Fruit fly (Drosophila melanogaster) whole organism, pupa: ENCODE results near the gene pad.

ENCODE experiments used
- CG10348 ChIP-seq: fragments of 200-800 bp; sonication (Bioruptor generic); IDR thresholded peaks from 2 replicates; pipeline ENCODE4 v1.3.6; 2022; ENCODE audit warnings: missing biosample characterization, missing genetic modification characterization
- CG12605 ChIP-seq: fragments of 200-800 bp; sonication (Bioruptor generic); IDR thresholded peaks from 2 replicates; pipeline ENCODE4 v1.3.6; 2022; ENCODE audit warnings: missing biosample characterization, missing genetic modification characterization
- CG13204 ChIP-seq: fragments of 200-800 bp; sonication (Bioruptor generic); optimal IDR thresholded peaks from 2 replicates; lab custom pipeline; 2018; ENCODE audit warnings: missing biosample characterization, mild to moderate bottlenecking, missing genetic modification characterization, moderate library complexity
- CG14655 ChIP-seq: fragments of 200-800 bp; sonication (Bioruptor generic); optimal IDR thresholded peaks from 3 replicates; lab custom pipeline; 2017; ENCODE audit warnings: mild to moderate bottlenecking, missing biosample characterization, missing genetic modification reagents, missing genetic modification characterization
- CG15710 ChIP-seq: fragments of 200-800 bp; sonication (Bioruptor generic); optimal IDR thresholded peaks from 2 replicates; lab custom pipeline; 2018; ENCODE audit warnings: missing biosample characterization, mild to moderate bottlenecking, missing genetic modification characterization, moderate library complexity
- CG17806 ChIP-seq: fragments of 200-800 bp; sonication (Bioruptor generic); optimal IDR thresholded peaks from 2 replicates; lab custom pipeline; 2018; ENCODE audit warnings: missing biosample characterization, mild to moderate bottlenecking, missing genetic modification characterization, moderate library complexity
- CG32121 ChIP-seq: fragments of 200-800 bp; sonication (Bioruptor generic); IDR thresholded peaks from 2 replicates; pipeline ENCODE4 v1.3.6; 2022; ENCODE audit warnings: missing biosample characterization, missing genetic modification characterization
- CG34367 ChIP-seq: fragments of 200-800 bp; sonication (Bioruptor generic); optimal IDR thresholded peaks from 2 replicates; lab custom pipeline; 2018; ENCODE audit warnings: missing biosample characterization, mild to moderate bottlenecking, missing genetic modification characterization
- CG4496 ChIP-seq: fragments of 200-800 bp; sonication (Bioruptor generic); IDR thresholded peaks from 3 replicates; pipeline ENCODE4 v1.3.6; 2022; ENCODE audit warnings: missing biosample characterization, missing genetic modification characterization
- CG8159 ChIP-seq: fragments of 200-800 bp; sonication (Bioruptor generic); optimal IDR thresholded peaks from 3 replicates; lab custom pipeline; 2018; ENCODE audit warnings: missing biosample characterization, mild to moderate bottlenecking, missing genetic modification characterization, moderate library complexity
- CG8301 ChIP-seq: fragments of 200-800 bp; sonication (Bioruptor generic); optimal IDR thresholded peaks from 2 replicates; lab custom pipeline; 2018; ENCODE audit warnings: missing biosample characterization, mild to moderate bottlenecking, missing genetic modification characterization
- CG9948 ChIP-seq: fragments of 200-800 bp; sonication (Bioruptor generic); optimal IDR thresholded peaks from 2 replicates; lab custom pipeline; 2018; ENCODE audit warnings: missing biosample characterization, mild to moderate bottlenecking, missing genetic modification characterization, moderate library complexity
- D1 ChIP-seq: fragments of 200-800 bp; sonication (Bioruptor generic); optimal IDR thresholded peaks from 2 replicates; lab custom pipeline; 2018; ENCODE audit warnings: missing biosample characterization, mild to moderate bottlenecking, missing genetic modification characterization, moderate library complexity
- EcR ChIP-seq: fragments of 200-800 bp; sonication (Bioruptor generic); optimal IDR thresholded peaks from 3 replicates; lab custom pipeline; 2019; ENCODE audit warnings: missing biosample characterization, missing genetic modification characterization, mild to moderate bottlenecking, moderate library complexity, missing genetic modification reagents
- Ets98B ChIP-seq: fragments of 200-800 bp; sonication (Bioruptor generic); IDR thresholded peaks from 2 replicates; pipeline ENCODE4 v1.3.6; 2022; ENCODE audit warnings: missing biosample characterization, missing genetic modification characterization
- Pif1A ChIP-seq: fragments of 200-800 bp; sonication (Bioruptor generic); optimal IDR thresholded peaks from 3 replicates; lab custom pipeline; 2016; ENCODE audit warnings: missing biosample characterization, missing genetic modification characterization
- Pif1B ChIP-seq: fragments of 200-800 bp; sonication (Bioruptor generic); optimal IDR thresholded peaks from 3 replicates; lab custom pipeline; 2016; ENCODE audit warnings: missing biosample characterization, missing genetic modification characterization
- Snoo ChIP-seq: fragments of 200-800 bp; sonication (Bioruptor generic); optimal IDR thresholded peaks from 3 replicates; lab custom pipeline; 2017; ENCODE audit warnings: missing biosample characterization, mild to moderate bottlenecking, missing genetic modification characterization, inconsistent platforms
- fd96Ca ChIP-seq: fragments of 200-800 bp; sonication (Bioruptor generic); IDR thresholded peaks from 3 replicates; pipeline ENCODE4 v1.3.6; 2022; ENCODE audit warnings: missing biosample characterization, missing genetic modification characterization
- gl ChIP-seq: fragments of 200-800 bp; sonication (Bioruptor generic); optimal IDR thresholded peaks from 2 replicates; lab custom pipeline; 2018; ENCODE audit warnings: missing biosample characterization, mild to moderate bottlenecking, missing genetic modification characterization
- rn ChIP-seq: fragments of 200-800 bp; sonication (Bioruptor generic); IDR thresholded peaks from 2 replicates; pipeline ENCODE4 v1.3.6; 2022; ENCODE audit warnings: missing biosample characterization, missing genetic modification characterization

The pad gene

dm6 chr3R:16337053-16337385 is 5.1 kb upstream of the pad start:
- TF ChIP-seq CG32121 (GFP tag; lab: Robert Waterston, UW), result no peak
- no peak for TF ChIP-seq CG10348 (GFP tag; lab: Robert Waterston, UW)
- TF ChIP-seq CG13204 (GFP tag; lab: Kevin White, UChicago), result no peak
- peak; percentile 56 for TF ChIP-seq CG8301 (tag; lab: Kevin White, UChicago)
- TF ChIP-seq CG17806, result peak; percentile 76
- peak; percentile 77 for TF ChIP-seq CG9948
- peak; percentile 79 for TF ChIP-seq Pif1A
- peak; percentile 57 for TF ChIP-seq CG8159 (tag; lab: Kevin White, UChicago)
- 0 out of 2 replicates have a peak, but pooled peaks have one; percentile 12 for TF ChIP-seq Ets98B (GFP tag; lab: Robert Waterston, UW)
- peak; percentile 53; the same call in 2 of the 3 replicates for TF ChIP-seq CG4496 (GFP tag; lab: Robert Waterston, UW)
- peak; percentile 24 for TF ChIP-seq Snoo
- peak; percentile 34 for TF ChIP-seq gl (tag; lab: Kevin White, UChicago)
- TF ChIP-seq CG34367 (tag; lab: Kevin White, UChicago), result peak; percentile 52
- peak; percentile 48; the same call in 1 of the 2 replicates for TF ChIP-seq rn (GFP tag; lab: Robert Waterston, UW)
- peak; percentile 37 for TF ChIP-seq CG15710 (tag; lab: Kevin White, UChicago)
- TF ChIP-seq CG14655, result no peak
- TF ChIP-seq EcR (GFP tag; lab: Kevin White, UChicago), result no peak
- TF ChIP-seq D1 (tag; lab: Kevin White, UChicago), result no peak
- TF ChIP-seq fd96Ca, result peak; percentile 58; the same call in 1 of the 3 replicates
- 0 out of 2 replicates have a peak, but pooled peaks have one; percentile 28 for TF ChIP-seq CG12605 (GFP tag; lab: Robert Waterston, UW)
- TF ChIP-seq Pif1B (GFP tag; lab: Kevin White, UChicago), result peak; percentile 73

dm6 chr3R:16337863-16338262 is 4.3 kb upstream of the pad start:
- TF ChIP-seq gl (tag; lab: Kevin White, UChicago), result no peak

- TF ChIP-seq EcR (GFP tag; lab: Kevin White, UChicago) (peak; percentile 29), rn (GFP tag; lab: Robert Waterston, UW) (no peak), Ets98B (GFP tag; lab: Robert Waterston, UW) (0 out of 2 replicates have a peak, but pooled peaks have one; percentile 25)
These were observed 3.8 kb upstream of the pad start for dm6 chr3R:16338342-16338741.

dm6 chr3R:16339475-16339874 is 2.6 kb upstream of the pad start, which contains the start of gene Sulf1:
Sulf1 (minus strand) TSS chr3R:16339575.
- TF ChIP-seq fd96Ca (no peak), CG13204 (GFP tag; lab: Kevin White, UChicago) (no peak)

dm6 chr3R:16340610-16341009 is 1.5 kb upstream of the pad start:
- TF ChIP-seq CG13204 (GFP tag; lab: Kevin White, UChicago) (peak; percentile 30), Ets98B (GFP tag; lab: Robert Waterston, UW) (peak; percentile 17; the same call in 1 of the 2 replicates), rn (GFP tag; lab: Robert Waterston, UW) (no peak), gl (tag; lab: Kevin White, UChicago) (peak; percentile 51), CG10348 (GFP tag; lab: Robert Waterston, UW) (no peak), Snoo (no peak), CG8301 (tag; lab: Kevin White, UChicago) (no peak), CG15710 (tag; lab: Kevin White, UChicago) (peak; percentile 4), CG32121 (GFP tag; lab: Robert Waterston, UW) (peak; percentile 20; the same call in 1 of the 2 replicates), fd96Ca (no peak), CG4496 (GFP tag; lab: Robert Waterston, UW) (0 out of 3 replicates have a peak, but pooled peaks have one; percentile 44)

dm6 chr3R:16347626-16348264 is 5.6 kb downstream of the pad start:
- no peak for TF ChIP-seq Pif1A
- TF ChIP-seq CG8301 (tag; lab: Kevin White, UChicago), result no peak
- TF ChIP-seq CG15710 (tag; lab: Kevin White, UChicago), result no peak

dm6 chr3R:16348289-16348688 is 6.2 kb downstream of the pad start:
- TF ChIP-seq CG34367 (tag; lab: Kevin White, UChicago) (no peak), CG17806 (no peak), CG8159 (tag; lab: Kevin White, UChicago) (no peak), Ets98B (GFP tag; lab: Robert Waterston, UW) (no peak), CG14655 (no peak)
- TF ChIP-seq, all 21 proteins: peak for 0
